Fruit fly (Drosophila melanogaster) whole organism, embryonic: ENCODE measurements around the gene CG43680.

Experiments used
- CG11695 ChIP-seq: fragments of 200-800 bp; sonication (Bioruptor generic); IDR thresholded peaks from 3 replicates; pipeline ENCODE4 v1.3.6; 2022; ENCODE audit warnings: missing biosample characterization, missing genetic modification characterization
- CG12769 ChIP-seq: fragments of 200-800 bp; sonication (Bioruptor generic); optimal IDR thresholded peaks from 2 replicates; lab custom pipeline; 2019; ENCODE audit warnings: missing biosample characterization, mild to moderate bottlenecking, missing genetic modification characterization, moderate library complexity
- CG18599 ChIP-seq: fragments of 200-800 bp; sonication (Bioruptor generic); optimal IDR thresholded peaks from 3 replicates; lab custom pipeline; 2017; ENCODE audit warnings: missing biosample characterization, missing genetic modification characterization, mild to moderate bottlenecking, moderate library complexity, missing genetic modification reagents
- Fer2 ChIP-seq: fragments of 200-800 bp; sonication (Bioruptor generic); optimal IDR thresholded peaks from 2 replicates; lab custom pipeline; 2018; ENCODE audit warnings: missing biosample characterization, mild to moderate bottlenecking, missing genetic modification characterization, moderate library complexity
- Sox100B ChIP-seq: fragments of 200-800 bp; sonication (Bioruptor generic); optimal IDR thresholded peaks from 3 replicates; lab custom pipeline; 2018; ENCODE audit warnings: missing biosample characterization, mild to moderate bottlenecking, missing genetic modification characterization
- ash1 ChIP-seq: fragments of 200-800 bp; sonication (Bioruptor generic); optimal IDR thresholded peaks from 2 replicates; lab custom pipeline; 2018; ENCODE audit warnings: missing biosample characterization, mild to moderate bottlenecking, missing genetic modification characterization
- cas ChIP-seq: fragments of 200-800 bp; sonication (Bioruptor generic); IDR thresholded peaks from 2 replicates; pipeline ENCODE4 v1.3.6; 2022; ENCODE audit warnings: missing biosample characterization, missing genetic modification characterization
- hkb ChIP-seq, 2 experiments: fragments of 200-800 bp in 1 of 2; fragments of >200 bp in 1 of 2; sonication (Bioruptor generic) in 1 of 2; IDR thresholded peaks in 1 of 2; optimal IDR thresholded peaks in 1 of 2; 2 replicates each; pipeline versions ENCODE4 v1.3.6 to Lab custom; 2017 to 2022; ENCODE audit warnings: missing biosample characterization in 1 of 2, missing genetic modification characterization in 1 of 2
- onecut ChIP-seq: fragments of 200-800 bp; sonication (Bioruptor generic); IDR thresholded peaks from 2 replicates; pipeline ENCODE4 v1.3.6; 2022; ENCODE audit warnings: missing biosample characterization, missing genetic modification characterization
- prd ChIP-seq, 3 experiments: fragments of >200 bp in 2 of 3; fragments of 200-800 bp in 1 of 3; sonication (Bioruptor generic) in 1 of 3; optimal IDR thresholded peaks in 2 of 3; IDR thresholded peaks in 1 of 3; 2 replicates in 2 of 3; 3 replicates in 1 of 3; pipeline versions ENCODE4 v1.3.6 to Lab custom; 2017 to 2022; ENCODE audit warnings: missing biosample characterization in 1 of 3, missing genetic modification characterization in 1 of 3
- psq ChIP-seq: fragments of 200-800 bp; sonication (Bioruptor generic); optimal IDR thresholded peaks from 2 replicates; lab custom pipeline; 2017; ENCODE audit warnings: missing biosample characterization, missing genetic modification characterization

dm6 chr3L:15005085-15005484 is 48.1 kb downstream of the CG43680 start:
- TF ChIP-seq onecut, result no peak
- TF ChIP-seq CG18599, result no peak
- TF ChIP-seq CG12769, result no peak
- TF ChIP-seq prd (optimal IDR thresholded peaks at IDR 0.05; lab: Kevin White, UChicago), result no peak
- TF ChIP-seq prd (GFP tag; IDR thresholded peaks at IDR 0.05; lab: Robert Waterston, UW), result no peak
- TF ChIP-seq Fer2 (tag; lab: Kevin White, UChicago), result no peak
- no peak for TF ChIP-seq ash1 (GFP tag; lab: Kevin White, UChicago)
- TF ChIP-seq CG11695 (GFP tag; lab: Robert Waterston, UW), result no peak
- no peak for TF ChIP-seq hkb (optimal IDR thresholded peaks at IDR 0.05; lab: Kevin White, UChicago)
- no peak for TF ChIP-seq hkb (GFP tag; IDR thresholded peaks at IDR 0.05; lab: Robert Waterston, UW)
- TF ChIP-seq Sox100B (GFP tag; lab: Kevin White, UChicago), result no peak
- no peak for TF ChIP-seq psq
- no peak for TF ChIP-seq cas
